Worm (Caenorhabditis elegans) whole organism, L3 larva: ENCODE measurements around the gene skr-10.

Source experiments
- ceh-82 ChIP-seq: fragments of 150-350 bp; optimal IDR thresholded peaks from 2 replicates; lab custom pipeline; 2014; ENCODE audit warnings: missing biosample characterization, missing genetic modification characterization
- ceh-9 ChIP-seq: sonication (generic microtip); optimal IDR thresholded peaks from 2 replicates; lab custom pipeline; 2018; ENCODE audit warnings: missing biosample characterization, missing genetic modification characterization
- egl-27 ChIP-seq: sonication (generic microtip); optimal IDR thresholded peaks from 4 replicates; lab custom pipeline; 2017; ENCODE audit warnings: missing biosample characterization, missing genetic modification reagents, missing genetic modification characterization
- elt-1 ChIP-seq: fragments of 150-350 bp; optimal IDR thresholded peaks from 2 replicates; lab custom pipeline; 2014; ENCODE audit warnings: missing biosample characterization, missing genetic modification characterization
- elt-2 ChIP-seq: sonication (generic microtip); optimal IDR thresholded peaks from 2 replicates; lab custom pipeline; 2016; ENCODE audit warnings: missing genetic modification reagents, mild to moderate bottlenecking, missing genetic modification characterization, missing compliant biosample characterization
- elt-3 ChIP-seq, 3 experiments: fragments of 150-350 bp in 1 of 3; sonication (generic microtip) in 2 of 3; optimal IDR thresholded peaks; 2 replicates in 2 of 3; 4 replicates in 1 of 3; lab custom pipeline; 2014 to 2017; ENCODE audit warnings: missing biosample characterization in 3 of 3, missing genetic modification characterization in 3 of 3
- fos-1 ChIP-seq: fragments of 150-350 bp; optimal IDR thresholded peaks from 2 replicates; lab custom pipeline; 2014; ENCODE audit warnings: missing biosample characterization, missing genetic modification characterization
- lin-15B ChIP-seq: fragments of 150-350 bp; optimal IDR thresholded peaks from 2 replicates; lab custom pipeline; 2014; ENCODE audit warnings: missing biosample characterization, missing genetic modification characterization
- lin-39 ChIP-seq: fragments of 150-350 bp; optimal IDR thresholded peaks from 2 replicates; lab custom pipeline; 2018; ENCODE audit warnings: missing biosample characterization, missing genetic modification reagents, missing genetic modification characterization
- nhr-237 ChIP-seq: fragments of 150-350 bp; optimal IDR thresholded peaks from 2 replicates; lab custom pipeline; 2014; ENCODE audit warnings: missing biosample characterization, missing genetic modification characterization
- nhr-25 ChIP-seq: sonication (generic microtip); optimal IDR thresholded peaks from 2 replicates; lab custom pipeline; 2017; ENCODE audit warnings: missing biosample characterization, missing genetic modification characterization
- pha-4 ChIP-seq: fragments of 150-350 bp; optimal IDR thresholded peaks from 2 replicates; lab custom pipeline; 2014; ENCODE audit warnings: missing biosample characterization, missing genetic modification reagents, missing genetic modification characterization
- snpc-4 ChIP-seq: fragments of 150-350 bp; optimal IDR thresholded peaks from 2 replicates; lab custom pipeline; 2014; ENCODE audit warnings: missing biosample characterization, missing genetic modification characterization
- ztf-11 ChIP-seq: fragments of 150-350 bp; optimal IDR thresholded peaks from 2 replicates; lab custom pipeline; 2014; ENCODE audit warnings: missing biosample characterization, missing genetic modification characterization

DNA sequence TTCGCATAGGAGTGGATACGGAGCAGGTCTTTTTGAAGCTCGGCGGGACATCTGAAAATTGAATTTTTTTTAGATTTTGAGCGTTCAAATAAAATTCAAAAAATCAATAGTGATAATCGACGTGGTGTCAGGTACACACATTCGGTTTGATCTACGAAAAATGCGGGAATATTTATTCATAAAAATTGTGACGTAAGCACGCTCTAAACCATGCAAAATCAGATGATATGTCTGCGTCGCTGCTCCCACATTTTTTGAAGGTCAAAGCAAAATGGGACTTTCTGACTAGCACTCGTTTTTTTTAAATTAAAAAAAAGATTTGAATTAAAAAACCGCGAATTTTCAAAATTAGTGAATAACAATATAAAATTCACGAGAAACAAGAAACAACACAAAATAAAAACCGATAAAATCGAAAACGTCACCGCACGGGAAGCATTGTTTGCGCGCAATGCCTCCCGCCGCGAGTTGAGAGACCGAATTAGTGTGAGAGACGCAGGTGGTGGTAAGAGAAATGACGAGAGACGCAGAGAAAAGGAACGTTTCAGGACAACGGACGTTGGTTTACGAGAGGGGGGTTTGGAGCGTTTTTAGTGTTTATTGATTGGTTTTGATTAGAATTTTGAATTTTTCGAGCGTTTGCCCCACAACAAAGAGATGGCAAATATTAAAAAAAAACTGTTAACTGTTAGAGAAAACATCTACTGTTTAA lies 37.5 kb downstream of the skr-10 start, which contains the start of gene Y105C5B.19:
- no peak for TF ChIP-seq nhr-237 (tag; lab: Kevin White, UChicago)
- no peak for TF ChIP-seq fos-1
- no peak for TF ChIP-seq ceh-82
- TF ChIP-seq lin-39 (tag; lab: Kevin White, UChicago): peak; percentile 46
- peak; percentile 46 for TF ChIP-seq elt-2 (tag; lab: Kevin White, UChicago)
- no peak for TF ChIP-seq nhr-25 (tag; lab: Kevin White, UChicago)
- no peak for TF ChIP-seq egl-27
- no peak for TF ChIP-seq elt-3 (tag; optimal IDR thresholded peaks at IDR 0.05; lab: Kevin White, UChicago)
- peak; percentile 35 for TF ChIP-seq snpc-4
- no peak for TF ChIP-seq ztf-11
- no peak for TF ChIP-seq elt-1 (tag; lab: Kevin White, UChicago)
- TF ChIP-seq lin-15B (tag; lab: Kevin White, UChicago): peak; percentile 1
- TF ChIP-seq pha-4 (tag; lab: Kevin White, UChicago): peak; percentile 74
- no peak for TF ChIP-seq ceh-9 (tag; lab: Kevin White, UChicago)
